Fruit fly (Drosophila melanogaster) whole organism, embryonic: ENCODE measurements around the gene Fie.
A peak's percentile ranks its signal among the peaks of the same experiment; 100 is the strongest.

Experiments used
- BEAF-32 ChIP-seq: fragments of 200-800 bp; sonication (Bioruptor generic); optimal IDR thresholded peaks from 3 replicates; lab custom pipeline; 2017; ENCODE audit warnings: missing biosample characterization, missing genetic modification characterization, mild to moderate bottlenecking, moderate library complexity, missing genetic modification reagents
- CG10431 ChIP-seq: fragments of 200-800 bp; sonication (Bioruptor generic); optimal IDR thresholded peaks from 3 replicates; lab custom pipeline; 2018; ENCODE audit warnings: missing biosample characterization, mild to moderate bottlenecking, missing genetic modification characterization
- CG12299 ChIP-seq: fragments of 200-800 bp; sonication (Bioruptor generic); optimal IDR thresholded peaks from 2 replicates; lab custom pipeline; 2018; ENCODE audit warnings: missing biosample characterization, mild to moderate bottlenecking, missing genetic modification characterization
- CG1233 ChIP-seq: fragments of 200-800 bp; sonication (Bioruptor generic); optimal IDR thresholded peaks from 4 replicates; lab custom pipeline; 2018; ENCODE audit warnings: missing biosample characterization, mild to moderate bottlenecking, missing genetic modification characterization
- CG13287 ChIP-seq: fragments of 200-800 bp; sonication (Bioruptor generic); IDR thresholded peaks from 2 replicates; pipeline ENCODE4 v1.3.6; 2022; ENCODE audit warnings: missing biosample characterization, missing genetic modification characterization; ENCODE audit not compliant: partially characterized antibody
- CG1603 ChIP-seq: fragments of 200-800 bp; sonication (Bioruptor generic); optimal IDR thresholded peaks from 2 replicates; lab custom pipeline; 2019; ENCODE audit warnings: missing biosample characterization, mild to moderate bottlenecking, missing genetic modification characterization, moderate library complexity
- CG1647 ChIP-seq: fragments of 200-800 bp; sonication (Bioruptor generic); optimal IDR thresholded peaks from 3 replicates; lab custom pipeline; 2016; ENCODE audit warnings: missing biosample characterization, missing genetic modification characterization
- CG17829 ChIP-seq: fragments of 200-800 bp; optimal IDR thresholded peaks from 2 replicates; lab custom pipeline; 2019; ENCODE audit warnings: missing biosample characterization, mild to moderate bottlenecking, missing genetic modification characterization, moderate library complexity
- CG18011 ChIP-seq: fragments of 200-800 bp; sonication (Bioruptor generic); optimal IDR thresholded peaks from 2 replicates; lab custom pipeline; 2017; ENCODE audit warnings: missing biosample characterization, missing genetic modification characterization, mild to moderate bottlenecking, moderate library complexity, missing genotype
- CG18599 ChIP-seq: fragments of 200-800 bp; sonication (Bioruptor generic); optimal IDR thresholded peaks from 3 replicates; lab custom pipeline; 2017; ENCODE audit warnings: missing biosample characterization, missing genetic modification characterization, mild to moderate bottlenecking, moderate library complexity, missing genetic modification reagents
- CG18764 ChIP-seq: fragments of 200-800 bp; sonication (Bioruptor generic); optimal IDR thresholded peaks from 3 replicates; lab custom pipeline; 2016; ENCODE audit warnings: missing biosample characterization, missing genetic modification characterization
- CG2120 ChIP-seq: fragments of 200-800 bp; sonication (Bioruptor generic); optimal IDR thresholded peaks from 3 replicates; lab custom pipeline; 2016; ENCODE audit warnings: missing biosample characterization, missing genetic modification characterization
- CG2712 ChIP-seq: fragments of 200-800 bp; optimal IDR thresholded peaks from 3 replicates; lab custom pipeline; 2019; ENCODE audit warnings: missing biosample characterization, mild to moderate bottlenecking, missing genetic modification characterization, moderate library complexity
- CG30403 ChIP-seq: fragments of 200-800 bp; sonication (Bioruptor generic); optimal IDR thresholded peaks from 3 replicates; lab custom pipeline; 2016; ENCODE audit warnings: missing biosample characterization, missing genetic modification characterization
- CG32767 ChIP-seq: fragments of 200-800 bp; sonication (Bioruptor generic); IDR thresholded peaks from 2 replicates; pipeline ENCODE4 v1.3.6; 2022; ENCODE audit warnings: missing biosample characterization, missing genetic modification characterization
- CG32772 ChIP-seq: fragments of 200-800 bp; sonication (Bioruptor generic); IDR thresholded peaks from 2 replicates; pipeline ENCODE4 v1.3.6; 2022; ENCODE audit warnings: missing biosample characterization, missing genetic modification characterization
- CG6791 ChIP-seq: fragments of 200-800 bp; sonication (Bioruptor generic); IDR thresholded peaks from 3 replicates; pipeline ENCODE4 v1.3.6; 2022; ENCODE audit warnings: missing biosample characterization, missing genetic modification characterization; ENCODE audit not compliant: partially characterized antibody
- CG8765 ChIP-seq: fragments of 200-800 bp; sonication (Bioruptor generic); IDR thresholded peaks from 2 replicates; pipeline ENCODE4 v1.3.6; 2022; ENCODE audit warnings: missing biosample characterization, missing genetic modification characterization
- CG9437 ChIP-seq: fragments of 200-800 bp; sonication (Bioruptor generic); optimal IDR thresholded peaks from 2 replicates; lab custom pipeline; 2018; ENCODE audit warnings: missing biosample characterization, mild to moderate bottlenecking, missing genetic modification characterization
- CG9609 ChIP-seq: fragments of 200-800 bp; sonication (Bioruptor generic); optimal IDR thresholded peaks from 3 replicates; lab custom pipeline; 2016; ENCODE audit warnings: missing biosample characterization, missing genetic modification characterization
- CG9797 ChIP-seq: fragments of 200-800 bp; sonication (Bioruptor generic); optimal IDR thresholded peaks from 3 replicates; lab custom pipeline; 2018; ENCODE audit warnings: missing biosample characterization, mild to moderate bottlenecking, missing genetic modification characterization
- Doc2 ChIP-seq: fragments of 200-800 bp; sonication (Bioruptor generic); IDR thresholded peaks from 2 replicates; pipeline ENCODE4 v1.3.6; 2022; ENCODE audit warnings: missing biosample characterization, missing genetic modification characterization
- Elba2 ChIP-seq: fragments of 200-800 bp; sonication (Bioruptor generic); optimal IDR thresholded peaks from 3 replicates; lab custom pipeline; 2016; ENCODE audit warnings: missing biosample characterization, missing genetic modification characterization
- Fer1 ChIP-seq: fragments of 200-800 bp; sonication (Bioruptor generic); optimal IDR thresholded peaks from 2 replicates; lab custom pipeline; 2017; ENCODE audit warnings: missing biosample characterization, mild to moderate bottlenecking, missing genetic modification characterization
- Hr39 ChIP-seq: fragments of >200 bp; optimal IDR thresholded peaks from 2 replicates; lab custom pipeline; 2017
- Mes4 ChIP-seq: fragments of 200-800 bp; sonication (Bioruptor generic); optimal IDR thresholded peaks from 2 replicates; lab custom pipeline; 2016; ENCODE audit warnings: missing biosample characterization, missing genetic modification characterization
- NC2α ChIP-seq: fragments of 200-800 bp; sonication (Bioruptor generic); optimal IDR thresholded peaks from 2 replicates; lab custom pipeline; 2016; ENCODE audit warnings: missing biosample characterization, missing genetic modification characterization
- Nf-YA ChIP-seq: fragments of 200-800 bp; sonication (Bioruptor generic); IDR thresholded peaks from 2 replicates; pipeline ENCODE4 v1.3.6; 2022; ENCODE audit warnings: missing biosample characterization, missing genetic modification characterization
- Opbp ChIP-seq: fragments of 200-800 bp; sonication (Bioruptor generic); IDR thresholded peaks from 3 replicates; pipeline ENCODE4 v1.3.6; 2022; ENCODE audit warnings: missing biosample characterization, missing genetic modification characterization; ENCODE audit not compliant: partially characterized antibody
- Pdp1 ChIP-seq, 2 experiments: fragments of 200-800 bp; sonication (Bioruptor generic); optimal IDR thresholded peaks; 3 replicates each; lab custom pipeline; 2016; ENCODE audit warnings: missing biosample characterization in 2 of 2, missing genetic modification characterization in 2 of 2, mild to moderate bottlenecking in 1 of 2, moderate library complexity in 1 of 2
- Sox100B ChIP-seq: fragments of 200-800 bp; sonication (Bioruptor generic); optimal IDR thresholded peaks from 3 replicates; lab custom pipeline; 2018; ENCODE audit warnings: missing biosample characterization, mild to moderate bottlenecking, missing genetic modification characterization
- YL-1 ChIP-seq: fragments of 200-800 bp; sonication (Bioruptor generic); optimal IDR thresholded peaks from 3 replicates; lab custom pipeline; 2017; ENCODE audit warnings: missing biosample characterization, mild to moderate bottlenecking, missing genetic modification characterization
- ase ChIP-seq: fragments of 200-800 bp; sonication (Bioruptor generic); IDR thresholded peaks from 3 replicates; pipeline ENCODE4 v1.3.6; 2022; ENCODE audit warnings: missing biosample characterization, missing genetic modification characterization
- az2 ChIP-seq: fragments of 200-800 bp; sonication (Bioruptor generic); optimal IDR thresholded peaks from 3 replicates; lab custom pipeline; 2016; ENCODE audit warnings: missing biosample characterization, missing genetic modification characterization
- br ChIP-seq: fragments of >200 bp; optimal IDR thresholded peaks from 2 replicates; lab custom pipeline; 2017
- btn ChIP-seq: fragments of 200-800 bp; sonication (Bioruptor generic); optimal IDR thresholded peaks from 2 replicates; lab custom pipeline; 2016; ENCODE audit warnings: missing biosample characterization, missing genetic modification characterization
- chinmo ChIP-seq: fragments of 200-800 bp; sonication (Bioruptor generic); IDR thresholded peaks from 4 replicates; pipeline ENCODE4 v1.3.6; 2022; ENCODE audit warnings: missing biosample characterization, missing genetic modification characterization; ENCODE audit not compliant: partially characterized antibody
- crol ChIP-seq: fragments of 200-800 bp; sonication (Bioruptor generic); IDR thresholded peaks from 2 replicates; pipeline ENCODE4 v1.3.6; 2022; ENCODE audit warnings: missing biosample characterization, missing genetic modification characterization
- dysf ChIP-seq: fragments of 200-800 bp; sonication (Bioruptor generic); IDR thresholded peaks from 3 replicates; pipeline ENCODE4 v1.3.6; 2022; ENCODE audit warnings: missing biosample characterization, missing genetic modification characterization
- gsb ChIP-seq: fragments of 200-800 bp; sonication (Bioruptor generic); IDR thresholded peaks from 2 replicates; pipeline ENCODE4 v1.3.6; 2022; ENCODE audit warnings: missing biosample characterization, missing genetic modification characterization
- gt ChIP-seq: fragments of 200-800 bp; sonication (Bioruptor generic); IDR thresholded peaks from 2 replicates; pipeline ENCODE4 v1.3.6; 2022; ENCODE audit warnings: missing biosample characterization, missing genetic modification characterization
- hkb ChIP-seq, 2 experiments: fragments of 200-800 bp in 1 of 2; fragments of >200 bp in 1 of 2; sonication (Bioruptor generic) in 1 of 2; IDR thresholded peaks in 1 of 2; optimal IDR thresholded peaks in 1 of 2; 2 replicates each; pipeline versions ENCODE4 v1.3.6 to Lab custom; 2017 to 2022; ENCODE audit warnings: missing biosample characterization in 1 of 2, missing genetic modification characterization in 1 of 2
- lilli ChIP-seq: fragments of 200-800 bp; sonication (Bioruptor generic); optimal IDR thresholded peaks from 3 replicates; lab custom pipeline; 2016; ENCODE audit warnings: missing biosample characterization, missing genetic modification characterization
- lola ChIP-seq, 3 experiments: fragments of >200 bp in 2 of 3; fragments of 200-800 bp in 1 of 3; sonication (Bioruptor generic) in 1 of 3; optimal IDR thresholded peaks; 2 replicates each; lab custom pipeline; 2017 to 2019; ENCODE audit warnings: missing biosample characterization in 3 of 3, missing genetic modification characterization in 3 of 3, mild to moderate bottlenecking in 1 of 3, moderate library complexity in 1 of 3
- nerfin-1 ChIP-seq: fragments of 200-800 bp; sonication (Bioruptor generic); optimal IDR thresholded peaks from 3 replicates; lab custom pipeline; 2019; ENCODE audit warnings: missing biosample characterization, mild to moderate bottlenecking, missing genetic modification characterization, moderate library complexity
- onecut ChIP-seq: fragments of 200-800 bp; sonication (Bioruptor generic); IDR thresholded peaks from 2 replicates; pipeline ENCODE4 v1.3.6; 2022; ENCODE audit warnings: missing biosample characterization, missing genetic modification characterization
- repo ChIP-seq: fragments of 200-800 bp; sonication (Bioruptor generic); optimal IDR thresholded peaks from 2 replicates; lab custom pipeline; 2016; ENCODE audit warnings: missing biosample characterization, missing genetic modification characterization
- so ChIP-seq: fragments of 200-800 bp; sonication (Bioruptor generic); IDR thresholded peaks from 3 replicates; pipeline ENCODE4 v1.3.6; 2022; ENCODE audit warnings: missing biosample characterization, missing genetic modification characterization
- tgo ChIP-seq: fragments of 200-800 bp; sonication (Bioruptor generic); IDR thresholded peaks from 3 replicates; pipeline ENCODE4 v1.3.6; 2022; ENCODE audit warnings: missing biosample characterization, missing genetic modification characterization
- zen ChIP-seq: fragments of 200-800 bp; sonication (Bioruptor generic); optimal IDR thresholded peaks from 3 replicates; lab custom pipeline; 2018; ENCODE audit warnings: missing biosample characterization, mild to moderate bottlenecking, missing genetic modification characterization, moderate library complexity

The Fie gene

DNA sequence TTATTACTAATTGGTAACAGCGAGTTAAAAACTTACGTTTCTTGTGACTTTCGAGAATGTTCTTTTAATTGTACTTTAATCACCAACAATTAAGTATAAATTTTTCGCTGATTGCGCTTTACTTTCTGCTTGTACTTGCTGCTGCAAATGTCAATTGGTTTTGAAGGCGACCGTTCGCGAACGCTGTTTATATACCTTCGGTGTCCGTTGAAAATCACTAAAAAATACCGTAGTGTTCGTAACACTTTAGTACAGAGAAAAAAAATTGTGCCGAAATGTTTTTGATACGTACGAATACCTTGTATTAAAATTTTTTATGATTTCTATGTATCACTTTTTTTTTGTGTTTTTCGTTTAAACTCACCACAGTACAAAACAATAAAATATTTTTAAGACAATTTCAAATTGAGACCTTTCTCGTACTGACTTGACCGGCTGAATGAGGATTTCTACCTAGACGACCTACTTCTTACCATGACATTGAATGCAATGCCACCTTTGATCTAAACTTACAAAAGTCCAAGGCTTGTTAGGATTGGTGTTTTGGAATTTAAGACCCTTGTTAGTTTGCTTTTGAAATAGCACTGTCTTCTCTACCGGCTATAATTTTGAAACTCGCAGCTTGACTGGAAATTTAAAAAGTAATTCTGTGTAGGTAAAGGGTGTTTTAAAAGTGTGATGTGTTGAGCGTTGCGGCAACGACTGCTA is 10.3 kb downstream of the Fie start, which contains the start of gene Ubi-p63E (continued):
- peak; percentile 50 for TF ChIP-seq CG10431
- peak; percentile 27 for TF ChIP-seq CG1233 (GFP tag; lab: Kevin White, UChicago)
- TF ChIP-seq hkb (optimal IDR thresholded peaks at IDR 0.05; lab: Kevin White, UChicago), result no peak
- TF ChIP-seq hkb (GFP tag; IDR thresholded peaks at IDR 0.05; lab: Robert Waterston, UW), result no peak
- TF ChIP-seq Doc2, result no peak
- peak; percentile 16 for TF ChIP-seq CG17829 (tag; lab: Kevin White, UChicago)
- peak; percentile 42 for TF ChIP-seq onecut (GFP tag; lab: Robert Waterston, UW)
- no peak for TF ChIP-seq CG32767 (GFP tag; lab: Robert Waterston, UW)
- no peak for TF ChIP-seq br (lab: Kevin White, UChicago)
- TF ChIP-seq Fer1, result peak; percentile 36
- peak; percentile 63 for TF ChIP-seq CG1647 (GFP tag; lab: Kevin White, UChicago)
- TF ChIP-seq zen (tag; lab: Kevin White, UChicago), result peak; percentile 9
- TF ChIP-seq CG9437, result peak; percentile 63
- no peak for TF ChIP-seq chinmo (GFP tag; lab: Robert Waterston, UW)
- peak; percentile 35 for TF ChIP-seq Mes4
- no peak for TF ChIP-seq so
- no peak for TF ChIP-seq CG8765 (GFP tag; lab: Robert Waterston, UW)
- peak; percentile 86 for TF ChIP-seq YL-1
- TF ChIP-seq CG13287, result no peak
- no peak for TF ChIP-seq ase (GFP tag; lab: Robert Waterston, UW)
- TF ChIP-seq nerfin-1 (tag; lab: Kevin White, UChicago), result peak; percentile 39
- TF ChIP-seq CG18599 (GFP tag; lab: Kevin White, UChicago), result peak; percentile 65
- TF ChIP-seq dysf (GFP tag; lab: Robert Waterston, UW), result no peak
- TF ChIP-seq gt (GFP tag; lab: Robert Waterston, UW), result no peak
- TF ChIP-seq CG2712 (tag; lab: Kevin White, UChicago), result peak; percentile 60
- peak; percentile 65 for TF ChIP-seq az2 (GFP tag; lab: Kevin White, UChicago)
- no peak for TF ChIP-seq gsb (GFP tag; lab: Robert Waterston, UW)
- TF ChIP-seq CG12299 (tag; lab: Kevin White, UChicago), result peak; percentile 51
- TF ChIP-seq Pdp1 (GFP tag; optimal IDR thresholded peaks at IDR 0.05; lab: Kevin White, UChicago), result peak; percentile 76 to 86
- peak; percentile 51 for TF ChIP-seq CG9797 (GFP tag; lab: Kevin White, UChicago)
- TF ChIP-seq CG2120 (GFP tag; lab: Kevin White, UChicago), result peak; percentile 81
- TF ChIP-seq CG1603, result peak; percentile 29
- peak; percentile 30 for TF ChIP-seq CG18764 (GFP tag; lab: Kevin White, UChicago)
- no peak for TF ChIP-seq CG6791 (GFP tag; lab: Robert Waterston, UW)
- TF ChIP-seq Opbp (GFP tag; lab: Robert Waterston, UW), result no peak
- no peak for TF ChIP-seq CG32772 (GFP tag; lab: Robert Waterston, UW)
- peak; percentile 4 for TF ChIP-seq lilli (GFP tag; lab: Kevin White, UChicago)
- peak in 1 of 3 experiments; percentile 55 for TF ChIP-seq lola (GFP tag; optimal IDR thresholded peaks at IDR 0.05; lab: Kevin White, UChicago)
- peak; percentile 39 for TF ChIP-seq repo (GFP tag; lab: Kevin White, UChicago)
- no peak for TF ChIP-seq Nf-YA (GFP tag; lab: Robert Waterston, UW)
- peak; percentile 65 for TF ChIP-seq CG9609 (GFP tag; lab: Kevin White, UChicago)
- TF ChIP-seq Sox100B (GFP tag; lab: Kevin White, UChicago), result peak; percentile 65
- no peak for TF ChIP-seq crol (GFP tag; lab: Robert Waterston, UW)
- peak; percentile 24 for TF ChIP-seq NC2α (GFP tag; lab: Kevin White, UChicago)
- TF ChIP-seq BEAF-32 (GFP tag; lab: Kevin White, UChicago), result no peak
- TF ChIP-seq Elba2 (GFP tag; lab: Kevin White, UChicago), result no peak
- TF ChIP-seq tgo (GFP tag; lab: Robert Waterston, UW), result no peak
- TF ChIP-seq btn, result no peak
- TF ChIP-seq CG30403 (GFP tag; lab: Kevin White, UChicago), result peak; percentile 82
- no peak for TF ChIP-seq CG18011 (GFP tag; lab: Kevin White, UChicago)
- no peak for TF ChIP-seq Hr39 (lab: Kevin White, UChicago)
